Fruit fly (Drosophila melanogaster) whole organism, embryonic: ENCODE results near the gene CG3704.

Experiments
- Ada2b ChIP-seq: fragments of 200-800 bp; sonication (Bioruptor generic); IDR thresholded peaks from 2 replicates; pipeline ENCODE4 v1.3.6; 2022; ENCODE audit warnings: missing biosample characterization, missing genetic modification characterization
- Bdp1 ChIP-seq: fragments of 200-800 bp; sonication (Bioruptor generic); optimal IDR thresholded peaks from 3 replicates; lab custom pipeline; 2016; ENCODE audit warnings: missing biosample characterization, missing genetic modification characterization
- CG10147 ChIP-seq: fragments of 200-800 bp; sonication (Bioruptor generic); optimal IDR thresholded peaks from 2 replicates; lab custom pipeline; 2019; ENCODE audit warnings: missing biosample characterization, mild to moderate bottlenecking, missing genetic modification characterization, moderate library complexity
- CG10209 ChIP-seq: fragments of 200-800 bp; sonication (Bioruptor generic); optimal IDR thresholded peaks from 3 replicates; lab custom pipeline; 2017; ENCODE audit warnings: missing biosample characterization, mild to moderate bottlenecking, missing genetic modification characterization, missing genetic modification reagents
- CG11456 ChIP-seq: fragments of 200-800 bp; sonication (Bioruptor generic); IDR thresholded peaks from 3 replicates; pipeline ENCODE4 v1.3.6; 2022; ENCODE audit warnings: missing biosample characterization, missing genetic modification characterization
- CG15696 ChIP-seq: fragments of 200-800 bp; sonication (Bioruptor generic); optimal IDR thresholded peaks from 2 replicates; lab custom pipeline; 2019; ENCODE audit warnings: missing biosample characterization, mild to moderate bottlenecking, missing genetic modification characterization, moderate library complexity
- CG1832 ChIP-seq: fragments of 200-800 bp; sonication (Bioruptor generic); optimal IDR thresholded peaks from 2 replicates; lab custom pipeline; 2017; ENCODE audit warnings: missing biosample characterization, mild to moderate bottlenecking, missing genetic modification characterization, inconsistent platforms
- CG18476 ChIP-seq: fragments of 200-800 bp; sonication (Bioruptor generic); optimal IDR thresholded peaks from 2 replicates; lab custom pipeline; 2016; ENCODE audit warnings: missing biosample characterization, mild to moderate bottlenecking, missing genetic modification characterization
- CG2120 ChIP-seq: fragments of 200-800 bp; sonication (Bioruptor generic); optimal IDR thresholded peaks from 3 replicates; lab custom pipeline; 2016; ENCODE audit warnings: missing biosample characterization, missing genetic modification characterization
- CG2129 ChIP-seq: fragments of 200-800 bp; sonication (Bioruptor generic); IDR thresholded peaks from 2 replicates; pipeline ENCODE4 v1.3.6; 2022; ENCODE audit warnings: missing biosample characterization, missing genetic modification characterization; ENCODE audit not compliant: partially characterized antibody
- CG2202 ChIP-seq: fragments of 200-800 bp; sonication (Bioruptor generic); optimal IDR thresholded peaks from 2 replicates; lab custom pipeline; 2018; ENCODE audit warnings: missing biosample characterization, mild to moderate bottlenecking, missing genetic modification characterization
- CG4730 ChIP-seq: fragments of 200-800 bp; sonication (Bioruptor generic); IDR thresholded peaks from 2 replicates; pipeline ENCODE4 v1.3.6; 2022; ENCODE audit warnings: missing biosample characterization, missing genetic modification characterization
- CG6765 ChIP-seq: fragments of 200-800 bp; sonication (Bioruptor generic); optimal IDR thresholded peaks from 3 replicates; lab custom pipeline; 2017; ENCODE audit warnings: missing biosample characterization, mild to moderate bottlenecking, missing genetic modification characterization
- CG6791 ChIP-seq: fragments of 200-800 bp; sonication (Bioruptor generic); IDR thresholded peaks from 3 replicates; pipeline ENCODE4 v1.3.6; 2022; ENCODE audit warnings: missing biosample characterization, missing genetic modification characterization; ENCODE audit not compliant: partially characterized antibody
- CG7372 ChIP-seq: fragments of 200-800 bp; sonication (Bioruptor generic); IDR thresholded peaks from 2 replicates; pipeline ENCODE4 v1.3.6; 2022; ENCODE audit warnings: missing biosample characterization, missing genetic modification characterization
- CG7963 ChIP-seq: fragments of 200-800 bp; sonication (Bioruptor generic); IDR thresholded peaks from 3 replicates; pipeline ENCODE4 v1.3.6; 2022; ENCODE audit warnings: missing biosample characterization, missing genetic modification characterization; ENCODE audit not compliant: partially characterized antibody
- CG7987 ChIP-seq: fragments of 200-800 bp; sonication (Bioruptor generic); optimal IDR thresholded peaks from 2 replicates; lab custom pipeline; 2018; ENCODE audit warnings: missing biosample characterization, mild to moderate bottlenecking, missing genetic modification characterization, moderate library complexity
- CG9876 ChIP-seq: fragments of 200-800 bp; sonication (Bioruptor generic); optimal IDR thresholded peaks from 2 replicates; lab custom pipeline; 2016; ENCODE audit warnings: missing biosample characterization, missing genetic modification characterization
- Dip2 ChIP-seq: fragments of 200-800 bp; sonication (Bioruptor generic); IDR thresholded peaks from 2 replicates; pipeline ENCODE4 v1.3.6; 2022; ENCODE audit warnings: missing biosample characterization, missing genetic modification characterization
- Doc2 ChIP-seq: fragments of 200-800 bp; sonication (Bioruptor generic); IDR thresholded peaks from 2 replicates; pipeline ENCODE4 v1.3.6; 2022; ENCODE audit warnings: missing biosample characterization, missing genetic modification characterization
- Dp ChIP-seq: fragments of 200-800 bp; sonication (Bioruptor generic); optimal IDR thresholded peaks from 2 replicates; lab custom pipeline; 2018; ENCODE audit warnings: missing biosample characterization, mild to moderate bottlenecking, missing genetic modification characterization, moderate library complexity
- H15 ChIP-seq: fragments of 200-800 bp; sonication (Bioruptor generic); IDR thresholded peaks from 3 replicates; pipeline ENCODE4 v1.3.6; 2022; ENCODE audit warnings: missing biosample characterization, missing genetic modification characterization
- HLH4C ChIP-seq: fragments of 200-800 bp; sonication (Bioruptor generic); IDR thresholded peaks from 3 replicates; pipeline ENCODE4 v1.3.6; 2022; ENCODE audit warnings: missing biosample characterization, missing genetic modification characterization; ENCODE audit not compliant: partially characterized antibody
- Lhr ChIP-seq: fragments of 200-800 bp; sonication (Bioruptor generic); optimal IDR thresholded peaks from 3 replicates; lab custom pipeline; 2017; ENCODE audit warnings: mild to moderate bottlenecking, missing biosample characterization, missing genetic modification reagents, missing genetic modification characterization
- NFAT ChIP-seq: fragments of 200-800 bp; sonication (Bioruptor generic); IDR thresholded peaks from 2 replicates; pipeline ENCODE4 v1.3.6; 2022; ENCODE audit warnings: missing biosample characterization, missing genetic modification characterization
- Nf-YA ChIP-seq: fragments of 200-800 bp; sonication (Bioruptor generic); IDR thresholded peaks from 2 replicates; pipeline ENCODE4 v1.3.6; 2022; ENCODE audit warnings: missing biosample characterization, missing genetic modification characterization
- Ssrp ChIP-seq: fragments of 200-800 bp; sonication (Bioruptor generic); optimal IDR thresholded peaks from 2 replicates; lab custom pipeline; 2018; ENCODE audit warnings: missing biosample characterization, mild to moderate bottlenecking, missing genetic modification characterization, moderate library complexity
- Usf ChIP-seq: fragments of 200-800 bp; sonication (Bioruptor generic); optimal IDR thresholded peaks from 2 replicates; lab custom pipeline; 2017; ENCODE audit warnings: missing genotype, missing biosample characterization, missing genetic modification characterization
- bigmax ChIP-seq: fragments of 200-800 bp; sonication (Bioruptor generic); optimal IDR thresholded peaks from 2 replicates; lab custom pipeline; 2018; ENCODE audit warnings: missing biosample characterization, mild to moderate bottlenecking, missing genetic modification characterization
- caup ChIP-seq: fragments of 200-800 bp; sonication (Bioruptor generic); optimal IDR thresholded peaks from 3 replicates; lab custom pipeline; 2017; ENCODE audit warnings: missing biosample characterization, mild to moderate bottlenecking, missing genetic modification characterization, moderate library complexity; ENCODE audit not compliant: severe bottlenecking
- dan ChIP-seq: fragments of 200-800 bp; sonication (Bioruptor generic); IDR thresholded peaks from 2 replicates; pipeline ENCODE4 v1.3.6; 2022; ENCODE audit warnings: missing biosample characterization, missing genetic modification characterization
- fd64A ChIP-seq: fragments of 200-800 bp; sonication (Bioruptor generic); optimal IDR thresholded peaks from 3 replicates; lab custom pipeline; 2018; ENCODE audit warnings: missing biosample characterization, mild to moderate bottlenecking, missing genetic modification characterization
- ftz-f1 ChIP-seq: fragments of 200-800 bp; sonication (Bioruptor generic); optimal IDR thresholded peaks from 2 replicates; lab custom pipeline; 2016; ENCODE audit warnings: missing biosample characterization, missing genetic modification characterization
- gfzf ChIP-seq: fragments of 200-800 bp; sonication (Bioruptor generic); optimal IDR thresholded peaks from 2 replicates; lab custom pipeline; 2016; ENCODE audit warnings: missing biosample characterization, mild to moderate bottlenecking, missing genetic modification characterization, moderate library complexity
- gro ChIP-seq: fragments of 200-800 bp; sonication (Bioruptor generic); optimal IDR thresholded peaks from 2 replicates; lab custom pipeline; 2016; ENCODE audit warnings: missing biosample characterization, missing genetic modification characterization
- gt ChIP-seq: fragments of 200-800 bp; sonication (Bioruptor generic); IDR thresholded peaks from 2 replicates; pipeline ENCODE4 v1.3.6; 2022; ENCODE audit warnings: missing biosample characterization, missing genetic modification characterization
- hth ChIP-seq: fragments of >200 bp; optimal IDR thresholded peaks from 2 replicates; lab custom pipeline; 2017; ENCODE audit warnings: inconsistent platforms
- inv ChIP-seq: fragments of 200-800 bp; sonication (Bioruptor generic); IDR thresholded peaks from 2 replicates; pipeline ENCODE4 v1.3.6; 2022; ENCODE audit warnings: missing biosample characterization, missing genetic modification characterization; ENCODE audit not compliant: partially characterized antibody
- jigr1 ChIP-seq: fragments of 200-800 bp; sonication (Bioruptor generic); IDR thresholded peaks from 3 replicates; pipeline ENCODE4 v1.3.6; 2022; ENCODE audit warnings: missing biosample characterization, missing genetic modification characterization
- lola ChIP-seq, 3 experiments: fragments of >200 bp in 2 of 3; fragments of 200-800 bp in 1 of 3; sonication (Bioruptor generic) in 1 of 3; optimal IDR thresholded peaks; 2 replicates each; lab custom pipeline; 2017 to 2019; ENCODE audit warnings: missing biosample characterization in 3 of 3, missing genetic modification characterization in 3 of 3, mild to moderate bottlenecking in 1 of 3, moderate library complexity in 1 of 3
- maf-S ChIP-seq: fragments of 200-800 bp; sonication (Bioruptor generic); optimal IDR thresholded peaks from 2 replicates; lab custom pipeline; 2016; ENCODE audit warnings: missing biosample characterization, missing genetic modification characterization
- mam ChIP-seq: fragments of 200-800 bp; sonication (Bioruptor generic); optimal IDR thresholded peaks from 3 replicates; lab custom pipeline; 2016; ENCODE audit warnings: missing biosample characterization, missing genetic modification characterization
- nmo ChIP-seq: fragments of 200-800 bp; sonication (Bioruptor generic); optimal IDR thresholded peaks from 2 replicates; lab custom pipeline; 2018; ENCODE audit warnings: missing biosample characterization, mild to moderate bottlenecking, missing genetic modification characterization, moderate library complexity
- onecut ChIP-seq: fragments of 200-800 bp; sonication (Bioruptor generic); IDR thresholded peaks from 2 replicates; pipeline ENCODE4 v1.3.6; 2022; ENCODE audit warnings: missing biosample characterization, missing genetic modification characterization
- p53 ChIP-seq: fragments of 200-800 bp; sonication (Bioruptor generic); optimal IDR thresholded peaks from 2 replicates; lab custom pipeline; 2016; ENCODE audit warnings: missing biosample characterization, missing genetic modification characterization
- pnt ChIP-seq: fragments of 200-800 bp; sonication (Bioruptor generic); optimal IDR thresholded peaks from 3 replicates; lab custom pipeline; 2016; ENCODE audit warnings: missing biosample characterization, missing genetic modification characterization
- scrt ChIP-seq: fragments of 200-800 bp; sonication (Bioruptor generic); optimal IDR thresholded peaks from 2 replicates; lab custom pipeline; 2018; ENCODE audit warnings: missing biosample characterization, mild to moderate bottlenecking, missing genetic modification characterization, moderate library complexity
- sd ChIP-seq: fragments of 200-800 bp; sonication (Bioruptor generic); optimal IDR thresholded peaks from 3 replicates; lab custom pipeline; 2018; ENCODE audit warnings: missing biosample characterization, mild to moderate bottlenecking, missing genetic modification characterization, moderate library complexity
- slp2 ChIP-seq: fragments of 200-800 bp; sonication (Bioruptor generic); optimal IDR thresholded peaks from 2 replicates; lab custom pipeline; 2016; ENCODE audit warnings: missing biosample characterization, missing genetic modification characterization
- tio ChIP-seq: fragments of 200-800 bp; sonication (Bioruptor generic); optimal IDR thresholded peaks from 2 replicates; lab custom pipeline; 2017; ENCODE audit warnings: missing biosample characterization, missing genetic modification characterization, inconsistent platforms
- yki ChIP-seq: fragments of >200 bp; optimal IDR thresholded peaks from 3 replicates; lab custom pipeline; 2018
- zfh2 ChIP-seq: fragments of 200-800 bp; sonication (Bioruptor generic); optimal IDR thresholded peaks from 2 replicates; lab custom pipeline; 2016; ENCODE audit warnings: missing biosample characterization, missing genetic modification characterization

Gene CG3704

DNA sequence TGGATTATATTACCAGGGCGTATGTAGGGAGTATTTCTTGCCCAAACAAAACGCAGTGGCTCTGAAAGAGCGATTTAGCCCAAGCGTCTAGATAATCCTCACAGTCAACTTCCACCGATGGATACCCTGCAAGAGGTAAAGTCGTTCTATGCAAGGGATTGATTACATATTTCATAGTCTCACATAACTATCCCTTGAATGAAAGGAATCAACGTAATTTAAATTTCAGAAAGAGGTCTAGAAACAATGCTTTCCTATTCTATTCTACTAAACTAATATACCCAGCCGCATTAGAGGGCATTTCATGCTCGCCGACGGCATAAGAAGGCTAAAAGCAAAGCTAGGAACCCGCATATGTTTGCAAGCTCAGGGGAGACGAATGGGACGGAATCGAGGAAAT lies 26.2 kb upstream of the CG3704 start (continued):
- no peak for TF ChIP-seq bigmax (GFP tag; lab: Kevin White, UChicago)
- TF ChIP-seq caup (GFP tag; lab: Kevin White, UChicago): peak; percentile 51
- no peak for TF ChIP-seq inv (GFP tag; lab: Robert Waterston, UW)
- no peak for TF ChIP-seq NFAT
- no peak for TF ChIP-seq Dip2 (GFP tag; lab: Robert Waterston, UW)
- no peak for TF ChIP-seq CG18476
- no peak for TF ChIP-seq CG4730 (GFP tag; lab: Robert Waterston, UW)
- TF ChIP-seq gfzf: no peak
- TF ChIP-seq Dp (GFP tag; lab: Kevin White, UChicago): no peak
- TF ChIP-seq fd64A (GFP tag; lab: Kevin White, UChicago): no peak
- TF ChIP-seq gt (GFP tag; lab: Robert Waterston, UW): no peak
- no peak for TF ChIP-seq Usf
- TF ChIP-seq slp2 (GFP tag; lab: Kevin White, UChicago): no peak
- no peak for TF ChIP-seq CG15696 (tag; lab: Kevin White, UChicago)
- no peak for TF ChIP-seq ftz-f1 (GFP tag; lab: Kevin White, UChicago)
- peak; percentile 30 for TF ChIP-seq mam (GFP tag; lab: Kevin White, UChicago)
- no peak for TF ChIP-seq CG2129
- peak; percentile 67 for TF ChIP-seq CG2120 (GFP tag; lab: Kevin White, UChicago)
- TF ChIP-seq gro: no peak
- 0 out of 3 replicates have a peak, but pooled peaks have one; percentile 15 for TF ChIP-seq H15
- no peak for TF ChIP-seq maf-S
- no peak for TF ChIP-seq hth
- TF ChIP-seq scrt: no peak
- no peak; the same call in 1 of the 2 replicates for TF ChIP-seq Nf-YA (GFP tag; lab: Robert Waterston, UW)
- no peak for TF ChIP-seq CG9876 (GFP tag; lab: Kevin White, UChicago)
- TF ChIP-seq HLH4C (GFP tag; lab: Robert Waterston, UW): no peak
- TF ChIP-seq CG10147 (GFP tag; lab: Kevin White, UChicago): peak; percentile 26
- TF ChIP-seq onecut (GFP tag; lab: Robert Waterston, UW): no peak
- no peak for TF ChIP-seq Bdp1
- TF ChIP-seq CG1832 (GFP tag; lab: Kevin White, UChicago): no peak
- no peak for TF ChIP-seq tio (GFP tag; lab: Kevin White, UChicago)
- no peak for TF ChIP-seq CG7963 (GFP tag; lab: Robert Waterston, UW)
- TF ChIP-seq jigr1 (GFP tag; lab: Robert Waterston, UW): no peak
- TF ChIP-seq Doc2 (GFP tag; lab: Robert Waterston, UW): no peak
- TF ChIP-seq CG10209: peak; percentile 23
- TF ChIP-seq CG2202 (tag; lab: Kevin White, UChicago): no peak
- no peak for TF ChIP-seq CG7372 (GFP tag; lab: Robert Waterston, UW)
- TF ChIP-seq CG7987: no peak
- no peak for TF ChIP-seq sd (tag; lab: Kevin White, UChicago)
- no peak for TF ChIP-seq CG6765
- peak; percentile 9 for TF ChIP-seq nmo (GFP tag; lab: Kevin White, UChicago)
- TF ChIP-seq Ada2b (GFP tag; lab: Robert Waterston, UW): peak; percentile 47; the same call in 1 of the 2 replicates
- TF ChIP-seq CG11456 (GFP tag; lab: Robert Waterston, UW): 0 out of 3 replicates have a peak, but pooled peaks have one; percentile 53
- no peak for TF ChIP-seq Ssrp (tag; lab: Kevin White, UChicago)
- TF ChIP-seq CG6791 (GFP tag; lab: Robert Waterston, UW): no peak
- TF ChIP-seq yki (lab: Kevin White, UChicago): no peak
- no peak for TF ChIP-seq pnt (GFP tag; lab: Kevin White, UChicago)
- no peak for TF ChIP-seq lola (GFP tag; optimal IDR thresholded peaks at IDR 0.05; lab: Kevin White, UChicago)
- no peak for TF ChIP-seq dan (GFP tag; lab: Robert Waterston, UW)
- TF ChIP-seq zfh2 (GFP tag; lab: Kevin White, UChicago): peak; percentile 3
- no peak for TF ChIP-seq Lhr (GFP tag; lab: Kevin White, UChicago)
- TF ChIP-seq p53 (GFP tag; lab: Kevin White, UChicago): no peak
